Fruit fly (Drosophila melanogaster): Measurements from ENCODE around the gene Pglym78.
A peak's percentile ranks its signal among the peaks of the same experiment; 100 is the strongest.

Gene Pglym78

DNA sequence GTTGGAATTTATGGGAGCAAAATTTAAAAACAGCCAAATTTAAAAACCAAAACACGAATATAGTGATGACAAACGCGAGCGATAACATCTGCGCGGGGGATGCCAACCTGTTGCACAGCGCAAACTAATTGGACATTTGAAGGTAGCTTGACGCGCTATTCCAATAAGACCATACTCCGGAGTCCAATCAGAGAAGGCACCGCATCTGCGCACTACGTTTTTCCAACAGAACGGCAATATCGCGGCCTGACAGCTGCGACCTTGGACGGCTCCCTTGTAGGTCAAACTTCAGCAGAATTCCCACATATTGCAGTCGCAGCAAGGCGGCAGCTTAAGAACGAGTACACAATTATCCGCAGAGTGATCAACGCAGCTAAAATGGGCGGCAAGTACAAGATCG is at the start of gene Pglym78, which contains the start of gene CG11882:
Gene Pglym78 (plus strand): TSS at position 177 of the 400 bp plus-strand sequence.
Gene CG11882 (minus strand): TSS at position 101 of the 400 bp plus-strand sequence.
- no peak for TF ChIP-seq D1 (tag; optimal IDR thresholded peaks at IDR 0.05)
- TF ChIP-seq CG14655 (GFP tag; optimal IDR thresholded peaks at IDR 0.05) = no peak
- peak; percentile 6 for TF ChIP-seq CG15710 (tag; optimal IDR thresholded peaks at IDR 0.05)
- TF ChIP-seq CG32121 (GFP tag; IDR thresholded peaks at IDR 0.05) = peak; percentile 55
- TF ChIP-seq CG9948 (tag; optimal IDR thresholded peaks at IDR 0.05) = no peak
- peak; percentile 67 for TF ChIP-seq EcR (GFP tag; optimal IDR thresholded peaks at IDR 0.05)
- TF ChIP-seq CG17806 (tag; optimal IDR thresholded peaks at IDR 0.05) = no peak
- TF ChIP-seq CG10348 (GFP tag; IDR thresholded peaks at IDR 0.05) = no peak
- no peak for TF ChIP-seq CG8301 (tag; optimal IDR thresholded peaks at IDR 0.05)
- TF ChIP-seq Snoo (tag; optimal IDR thresholded peaks at IDR 0.05) = peak; percentile 37
- TF ChIP-seq Pif1B (GFP tag; optimal IDR thresholded peaks at IDR 0.05) = no peak
- TF ChIP-seq fd96Ca (GFP tag; IDR thresholded peaks at IDR 0.05) = no peak
- TF ChIP-seq Pif1A (GFP tag; optimal IDR thresholded peaks at IDR 0.05) = no peak
- no peak for TF ChIP-seq CG8159 (tag; optimal IDR thresholded peaks at IDR 0.05)
- TF ChIP-seq gl (tag; optimal IDR thresholded peaks at IDR 0.05) = no peak
- TF ChIP-seq CG4496 (GFP tag; IDR thresholded peaks at IDR 0.05) = peak; percentile 59; the same call in 2 of the 3 replicates
- peak; percentile 54; the same call in 1 of the 2 replicates for TF ChIP-seq CG12605 (GFP tag; IDR thresholded peaks at IDR 0.05)
- TF ChIP-seq Ets98B (GFP tag; IDR thresholded peaks at IDR 0.05) = 0 out of 2 replicates have a peak, but pooled peaks have one; percentile 7
- no peak for TF ChIP-seq CG13204 (GFP tag; optimal IDR thresholded peaks at IDR 0.05)
- no peak for TF ChIP-seq rn (GFP tag; IDR thresholded peaks at IDR 0.05)
- no peak for TF ChIP-seq CG34367 (tag; optimal IDR thresholded peaks at IDR 0.05)

DNA sequence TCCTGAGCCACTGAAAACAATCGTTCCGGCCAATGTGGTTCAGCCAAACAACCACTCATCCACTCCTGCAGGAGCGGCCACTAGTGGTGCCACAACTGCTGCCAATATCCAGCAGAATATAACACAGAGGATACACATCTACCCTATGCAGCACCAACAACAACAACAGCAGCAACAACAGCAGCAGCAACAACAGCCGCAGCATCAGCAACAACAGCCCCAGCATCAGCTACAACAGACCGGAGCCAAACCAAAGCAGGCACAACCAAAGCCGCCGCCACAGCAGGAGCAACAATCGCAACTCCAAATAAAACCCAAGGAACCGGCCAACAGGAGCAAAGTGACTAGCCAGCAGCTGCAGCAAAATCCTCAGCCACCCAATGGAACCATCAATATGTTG is 44.8 kb upstream of the Pglym78 start:
- no peak for TF ChIP-seq Pif1A (GFP tag; optimal IDR thresholded peaks at IDR 0.05)
- no peak for TF ChIP-seq fd96Ca (GFP tag; IDR thresholded peaks at IDR 0.05)
- no peak for TF ChIP-seq CG10348 (GFP tag; IDR thresholded peaks at IDR 0.05)
- no peak for TF ChIP-seq CG32121 (GFP tag; IDR thresholded peaks at IDR 0.05)
- no peak for TF ChIP-seq D1 (tag; optimal IDR thresholded peaks at IDR 0.05)
- TF ChIP-seq Pif1B (GFP tag; optimal IDR thresholded peaks at IDR 0.05) = no peak
- no peak for TF ChIP-seq CG4496 (GFP tag; IDR thresholded peaks at IDR 0.05)
- no peak for TF ChIP-seq CG34367 (tag; optimal IDR thresholded peaks at IDR 0.05)
- TF ChIP-seq Snoo (tag; optimal IDR thresholded peaks at IDR 0.05) = no peak
- no peak for TF ChIP-seq CG14655 (GFP tag; optimal IDR thresholded peaks at IDR 0.05)
- no peak for TF ChIP-seq CG15710 (tag; optimal IDR thresholded peaks at IDR 0.05)
- no peak for TF ChIP-seq CG9948 (tag; optimal IDR thresholded peaks at IDR 0.05)
- no peak for TF ChIP-seq CG17806 (tag; optimal IDR thresholded peaks at IDR 0.05)
- TF ChIP-seq gl (tag; optimal IDR thresholded peaks at IDR 0.05) = no peak
- no peak for TF ChIP-seq CG12605 (GFP tag; IDR thresholded peaks at IDR 0.05)

DNA sequence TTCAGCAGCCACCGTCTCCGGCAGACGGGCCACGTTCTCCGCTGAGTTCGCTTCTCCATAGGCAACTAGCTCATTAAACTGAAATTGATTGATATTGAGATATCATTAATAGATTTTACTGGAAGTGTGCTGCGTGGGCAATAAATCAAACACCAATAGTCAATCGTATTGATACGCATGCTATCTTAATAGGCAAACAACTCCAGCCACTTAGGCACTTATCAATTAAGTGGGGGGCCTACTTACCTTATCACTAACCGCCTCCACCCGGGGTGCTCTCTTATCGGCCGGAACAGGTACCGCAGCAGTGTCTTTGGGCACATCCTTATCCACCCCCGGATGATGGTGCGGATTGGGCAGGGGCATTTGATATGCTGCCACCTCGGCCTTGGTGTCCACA is 36.3 kb upstream of the Pglym78 start:
- TF ChIP-seq rn (GFP tag; IDR thresholded peaks at IDR 0.05) (no peak), fd96Ca (GFP tag; IDR thresholded peaks at IDR 0.05) (no peak), CG8301 (tag; optimal IDR thresholded peaks at IDR 0.05) (no peak), D1 (tag; optimal IDR thresholded peaks at IDR 0.05) (no peak), Pif1A (GFP tag; optimal IDR thresholded peaks at IDR 0.05) (no peak), Ets98B (GFP tag; IDR thresholded peaks at IDR 0.05) (no peak), gl (tag; optimal IDR thresholded peaks at IDR 0.05) (no peak), EcR (GFP tag; optimal IDR thresholded peaks at IDR 0.05) (no peak), CG13204 (GFP tag; optimal IDR thresholded peaks at IDR 0.05) (no peak), CG32121 (GFP tag; IDR thresholded peaks at IDR 0.05) (no peak), CG10348 (GFP tag; IDR thresholded peaks at IDR 0.05) (no peak), CG8159 (tag; optimal IDR thresholded peaks at IDR 0.05) (no peak)

DNA sequence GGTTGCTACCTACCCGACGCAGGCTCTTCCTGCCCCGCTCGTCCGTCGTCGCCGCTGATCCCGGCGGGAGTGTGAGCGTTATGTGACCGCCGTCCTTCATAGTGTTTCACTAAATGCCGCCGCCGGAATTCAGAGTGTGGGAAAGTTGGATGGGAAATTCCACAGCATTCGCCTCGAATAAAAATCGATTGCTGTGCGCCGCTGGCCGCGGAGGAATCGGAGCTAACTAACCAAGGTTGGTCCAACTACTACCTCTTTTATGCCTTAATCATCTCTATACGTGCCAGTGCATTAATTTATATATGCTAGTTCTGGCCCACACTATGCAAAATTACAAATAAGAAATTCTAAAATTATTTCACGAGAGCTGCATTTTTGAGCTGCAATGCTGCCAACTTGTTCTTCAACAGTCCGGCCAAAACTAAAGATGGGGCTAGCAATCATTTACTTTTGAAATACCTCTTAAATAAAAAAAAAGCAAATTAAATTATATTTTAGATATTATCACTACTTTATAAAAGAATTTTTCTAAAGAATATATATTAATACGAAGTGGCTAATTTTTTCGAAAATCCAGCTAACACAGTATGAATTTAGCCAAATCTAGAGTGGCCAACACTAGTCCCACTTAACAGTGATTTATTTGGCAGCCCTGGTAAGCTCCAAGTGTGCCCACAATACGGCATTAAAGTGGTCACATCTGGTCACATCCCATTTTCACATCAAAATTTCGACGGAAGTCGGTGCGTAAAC is 35.5 kb upstream of the Pglym78 start, which contains the start of the genes alpha-Man-Ib and Pdhb:
Gene alpha-Man-Ib (minus strand): TSS at position 425 of the 753 bp plus-strand sequence.
Gene Pdhb (plus strand): TSS at position 674 of the 753 bp plus-strand sequence.
- TF ChIP-seq CG14655 (GFP tag; optimal IDR thresholded peaks at IDR 0.05) = no peak
- TF ChIP-seq CG10348 (GFP tag; IDR thresholded peaks at IDR 0.05) = peak; percentile 47; the same call in 1 of the 2 replicates
- TF ChIP-seq rn (GFP tag; IDR thresholded peaks at IDR 0.05) = peak; percentile 61
- TF ChIP-seq fd96Ca (GFP tag; IDR thresholded peaks at IDR 0.05) = no peak; the same call in 1 of the 3 replicates
- peak; percentile 13; the same call in 1 of the 2 replicates for TF ChIP-seq CG12605 (GFP tag; IDR thresholded peaks at IDR 0.05)
- 0 out of 3 replicates have a peak, but pooled peaks have one; percentile 62 for TF ChIP-seq CG4496 (GFP tag; IDR thresholded peaks at IDR 0.05)
- no peak for TF ChIP-seq Pif1B (GFP tag; optimal IDR thresholded peaks at IDR 0.05)
- TF ChIP-seq CG15710 (tag; optimal IDR thresholded peaks at IDR 0.05) = peak; percentile 69
- no peak; the same call in 1 of the 2 replicates for TF ChIP-seq CG32121 (GFP tag; IDR thresholded peaks at IDR 0.05)
- TF ChIP-seq Pif1A (GFP tag; optimal IDR thresholded peaks at IDR 0.05) = no peak
- no peak for TF ChIP-seq D1 (tag; optimal IDR thresholded peaks at IDR 0.05)
- TF ChIP-seq CG17806 (tag; optimal IDR thresholded peaks at IDR 0.05) = peak; percentile 55
- no peak for TF ChIP-seq CG8159 (tag; optimal IDR thresholded peaks at IDR 0.05)
- TF ChIP-seq Ets98B (GFP tag; IDR thresholded peaks at IDR 0.05) = peak; percentile 29; the same call in 1 of the 2 replicates
- TF ChIP-seq CG34367 (tag; optimal IDR thresholded peaks at IDR 0.05) = no peak
- peak; percentile 55 for TF ChIP-seq Snoo (tag; optimal IDR thresholded peaks at IDR 0.05)

DNA sequence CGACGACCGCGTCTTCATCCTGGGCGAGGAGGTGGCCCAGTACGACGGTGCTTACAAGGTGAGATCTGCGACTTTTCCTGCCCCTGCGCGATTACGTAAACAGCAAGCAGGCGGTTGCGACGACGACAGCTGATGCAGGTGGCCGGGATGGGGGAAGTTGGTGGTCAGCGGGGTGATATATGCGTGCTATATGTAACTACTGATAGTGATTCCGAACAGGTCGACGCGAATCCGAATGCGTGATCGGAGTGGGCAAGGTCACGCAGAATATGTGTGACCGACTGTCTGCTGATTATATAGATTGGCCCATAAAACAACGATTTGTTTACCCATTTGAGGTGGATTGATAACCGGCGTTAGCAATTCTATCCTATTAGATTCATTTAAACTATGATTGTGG is 34.7 kb upstream of the Pglym78 start:
- TF ChIP-seq CG10348 (GFP tag; IDR thresholded peaks at IDR 0.05) (no peak), Snoo (tag; optimal IDR thresholded peaks at IDR 0.05) (no peak), CG15710 (tag; optimal IDR thresholded peaks at IDR 0.05) (no peak), CG9948 (tag; optimal IDR thresholded peaks at IDR 0.05) (no peak), CG32121 (GFP tag; IDR thresholded peaks at IDR 0.05) (no peak), EcR (GFP tag; optimal IDR thresholded peaks at IDR 0.05) (no peak), CG14655 (GFP tag; optimal IDR thresholded peaks at IDR 0.05) (no peak), rn (GFP tag; IDR thresholded peaks at IDR 0.05) (no peak), CG13204 (GFP tag; optimal IDR thresholded peaks at IDR 0.05) (no peak), Ets98B (GFP tag; IDR thresholded peaks at IDR 0.05) (no peak), CG8301 (tag; optimal IDR thresholded peaks at IDR 0.05) (no peak), CG34367 (tag; optimal IDR thresholded peaks at IDR 0.05) (no peak), D1 (tag; optimal IDR thresholded peaks at IDR 0.05) (no peak), CG4496 (GFP tag; IDR thresholded peaks at IDR 0.05) (no peak)

Measured in whole organism, pupa.